Fruit fly (Drosophila melanogaster) whole organism, adult: ENCODE measurements around the gene jvl.

Experiments used
- CG11617 ChIP-seq: fragments of 200-800 bp; sonication (Bioruptor generic); optimal IDR thresholded peaks from 2 replicates; lab custom pipeline; 2017; ENCODE audit warnings: mild to moderate bottlenecking, missing biosample characterization, missing genetic modification reagents, missing genetic modification characterization
- CG12768 ChIP-seq: fragments of 200-800 bp; sonication (Bioruptor generic); optimal IDR thresholded peaks from 2 replicates; lab custom pipeline; 2017; ENCODE audit warnings: missing biosample characterization, missing genetic modification characterization, mild to moderate bottlenecking, moderate library complexity, missing genetic modification reagents
- CG14711 ChIP-seq: fragments of 200-800 bp; sonication (Bioruptor generic); optimal IDR thresholded peaks from 2 replicates; lab custom pipeline; 2018; ENCODE audit warnings: missing biosample characterization, mild to moderate bottlenecking, missing genetic modification characterization, moderate library complexity
- CG1620 ChIP-seq: fragments of 200-800 bp; sonication (Bioruptor generic); optimal IDR thresholded peaks from 2 replicates; lab custom pipeline; 2016; ENCODE audit warnings: missing biosample characterization, missing genetic modification characterization
- CG33017 ChIP-seq: fragments of 200-800 bp; sonication (Bioruptor generic); optimal IDR thresholded peaks from 2 replicates; lab custom pipeline; 2018; ENCODE audit warnings: missing biosample characterization, mild to moderate bottlenecking, missing genetic modification characterization, moderate library complexity
- CG5204 ChIP-seq: fragments of 200-800 bp; sonication (Bioruptor generic); optimal IDR thresholded peaks from 2 replicates; lab custom pipeline; 2016; ENCODE audit warnings: missing biosample characterization, missing genetic modification characterization
- CG7045 ChIP-seq: fragments of 200-800 bp; sonication (Bioruptor generic); optimal IDR thresholded peaks from 2 replicates; lab custom pipeline; 2017; ENCODE audit warnings: missing biosample characterization, mild to moderate bottlenecking, missing genetic modification characterization
- CG7101 ChIP-seq: fragments of 200-800 bp; sonication (Bioruptor generic); optimal IDR thresholded peaks from 2 replicates; lab custom pipeline; 2018; ENCODE audit warnings: missing biosample characterization, mild to moderate bottlenecking, missing genetic modification characterization, moderate library complexity
- Clk ChIP-seq: fragments of 200-800 bp; sonication (Bioruptor generic); optimal IDR thresholded peaks from 2 replicates; lab custom pipeline; 2017; ENCODE audit warnings: missing biosample characterization, missing genetic modification characterization
- Crg-1 ChIP-seq: fragments of 200-800 bp; sonication (Bioruptor generic); optimal IDR thresholded peaks from 2 replicates; lab custom pipeline; 2016; ENCODE audit warnings: missing biosample characterization, missing genetic modification characterization
- Hr96 ChIP-seq: fragments of 200-800 bp; sonication (Bioruptor generic); optimal IDR thresholded peaks from 2 replicates; lab custom pipeline; 2016; ENCODE audit warnings: missing biosample characterization, missing genetic modification characterization
- Mnt ChIP-seq: fragments of 200-800 bp; sonication (Bioruptor generic); optimal IDR thresholded peaks from 2 replicates; lab custom pipeline; 2016; ENCODE audit warnings: missing biosample characterization, mild to moderate bottlenecking, missing genetic modification characterization
- bab1 ChIP-seq: fragments of 200-800 bp; sonication (Bioruptor generic); optimal IDR thresholded peaks from 3 replicates; lab custom pipeline; 2019; ENCODE audit warnings: missing biosample characterization, mild to moderate bottlenecking, missing genetic modification characterization, moderate library complexity
- cic ChIP-seq: fragments of 200-800 bp; sonication (Bioruptor generic); optimal IDR thresholded peaks from 2 replicates; lab custom pipeline; 2017; ENCODE audit warnings: missing biosample characterization, mild to moderate bottlenecking, missing genetic modification characterization, moderate library complexity
- cnc ChIP-seq, 2 experiments: fragments of >200 bp; optimal IDR thresholded peaks; 2 replicates each; lab custom pipeline; 2017
- kay ChIP-seq: fragments of 200-800 bp; sonication (Bioruptor generic); peaks from one replicate; lab custom pipeline; 2016; ENCODE audit warnings: missing biosample characterization, missing genetic modification characterization, borderline replicate concordance
- ovo ChIP-seq: fragments of 200-800 bp; sonication (Bioruptor generic); optimal IDR thresholded peaks from 2 replicates; lab custom pipeline; 2016; ENCODE audit warnings: missing biosample characterization, missing genetic modification characterization
- pad ChIP-seq: fragments of 200-800 bp; sonication (Bioruptor generic); optimal IDR thresholded peaks from 3 replicates; lab custom pipeline; 2017; ENCODE audit warnings: missing biosample characterization, missing genetic modification characterization, mild to moderate bottlenecking, moderate library complexity, missing genetic modification reagents
- tj ChIP-seq: fragments of 200-800 bp; sonication (Bioruptor generic); optimal IDR thresholded peaks from 3 replicates; lab custom pipeline; 2017; ENCODE audit warnings: missing biosample characterization, mild to moderate bottlenecking, missing genetic modification characterization, moderate library complexity
- toe ChIP-seq: fragments of 200-800 bp; sonication (Bioruptor generic); optimal IDR thresholded peaks from 2 replicates; lab custom pipeline; 2016; ENCODE audit warnings: missing biosample characterization, missing genetic modification characterization

Gene jvl

dm6 chr3R:14798626-14799258, 57.4 kb downstream of the jvl start, which contains the start of gene CG14856:
TSS of gene CG14856 (plus strand) at chr3R:14798986.
- TF ChIP-seq Clk (GFP tag; lab: Kevin White, UChicago) (no peak), CG14711 (no peak), kay (GFP tag; lab: Kevin White, UChicago) (no peak), CG33017 (tag; lab: Kevin White, UChicago) (no peak), CG5204 (no peak), CG12768 (GFP tag; lab: Kevin White, UChicago) (no peak), Hr96 (GFP tag; lab: Kevin White, UChicago) (no peak), cic (GFP tag; lab: Kevin White, UChicago) (no peak), CG11617 (GFP tag; lab: Kevin White, UChicago) (no peak), tj (no peak), cnc (optimal IDR thresholded peaks at IDR 0.05; lab: Kevin White, UChicago) (no peak), CG7101 (tag; lab: Kevin White, UChicago) (no peak), bab1 (GFP tag; lab: Kevin White, UChicago) (no peak), Mnt (GFP tag; lab: Kevin White, UChicago) (no peak), ovo (no peak), toe (GFP tag; lab: Kevin White, UChicago) (no peak), pad (GFP tag; lab: Kevin White, UChicago) (no peak), Crg-1 (GFP tag; lab: Kevin White, UChicago) (no peak)

dm6 chr3R:14801407-14801806, 60.0 kb downstream of the jvl start, which contains the start of gene CG14857:
TSS of gene CG14857 (plus strand) at chr3R:14801773.
- peak; percentile 49 for TF ChIP-seq kay (GFP tag; lab: Kevin White, UChicago)
- TF ChIP-seq CG1620 (GFP tag; lab: Kevin White, UChicago): no peak
- peak; percentile 52 for TF ChIP-seq CG12768 (GFP tag; lab: Kevin White, UChicago)
- TF ChIP-seq Mnt (GFP tag; lab: Kevin White, UChicago): peak; percentile 45
- peak; percentile 70 for TF ChIP-seq cic (GFP tag; lab: Kevin White, UChicago)
- TF ChIP-seq CG11617 (GFP tag; lab: Kevin White, UChicago): no peak
- TF ChIP-seq CG33017 (tag; lab: Kevin White, UChicago): peak; percentile 12

dm6 chr3R:14810703-14811102, 69.3 kb downstream of the jvl start:
- TF ChIP-seq Crg-1 (GFP tag; lab: Kevin White, UChicago) (no peak), CG12768 (GFP tag; lab: Kevin White, UChicago) (no peak), cic (GFP tag; lab: Kevin White, UChicago) (peak; percentile 52), CG7045 (no peak)

dm6 chr3R:14817721-14818215, 76.4 kb downstream of the jvl start:
- TF ChIP-seq CG1620 (GFP tag; lab: Kevin White, UChicago) (no peak), tj (peak; percentile 81), ovo (no peak), Clk (GFP tag; lab: Kevin White, UChicago) (no peak), bab1 (GFP tag; lab: Kevin White, UChicago) (peak; percentile 50), cic (GFP tag; lab: Kevin White, UChicago) (peak; percentile 46), toe (GFP tag; lab: Kevin White, UChicago) (peak; percentile 48), Crg-1 (GFP tag; lab: Kevin White, UChicago) (peak; percentile 18), CG5204 (no peak), CG12768 (GFP tag; lab: Kevin White, UChicago) (peak; percentile 54), Hr96 (GFP tag; lab: Kevin White, UChicago) (peak; percentile 50), Mnt (GFP tag; lab: Kevin White, UChicago) (peak; percentile 90), pad (GFP tag; lab: Kevin White, UChicago) (no peak), CG7045 (no peak), CG14711 (no peak), CG33017 (tag; lab: Kevin White, UChicago) (no peak), CG7101 (tag; lab: Kevin White, UChicago) (peak; percentile 24), CG11617 (GFP tag; lab: Kevin White, UChicago) (peak; percentile 7), kay (GFP tag; lab: Kevin White, UChicago) (no peak), cnc (optimal IDR thresholded peaks at IDR 0.05; lab: Kevin White, UChicago) (no peak)

dm6 chr3R:14819711-14820153, 78.3 kb downstream of the jvl start:
- TF ChIP-seq CG7045 (no peak), tj (peak; percentile 21), Clk (GFP tag; lab: Kevin White, UChicago) (no peak), pad (GFP tag; lab: Kevin White, UChicago) (no peak), cnc (optimal IDR thresholded peaks at IDR 0.05; lab: Kevin White, UChicago) (no peak), Mnt (GFP tag; lab: Kevin White, UChicago) (peak; percentile 22)

- TF ChIP-seq cnc (optimal IDR thresholded peaks at IDR 0.05; lab: Kevin White, UChicago) (no peak), cic (GFP tag; lab: Kevin White, UChicago) (no peak), Hr96 (GFP tag; lab: Kevin White, UChicago) (no peak), CG14711 (no peak), Mnt (GFP tag; lab: Kevin White, UChicago) (no peak), CG7045 (no peak), tj (no peak), Crg-1 (GFP tag; lab: Kevin White, UChicago) (no peak), CG11617 (GFP tag; lab: Kevin White, UChicago) (no peak), bab1 (GFP tag; lab: Kevin White, UChicago) (no peak), CG12768 (GFP tag; lab: Kevin White, UChicago) (no peak), toe (GFP tag; lab: Kevin White, UChicago) (no peak), CG33017 (tag; lab: Kevin White, UChicago) (no peak), Clk (GFP tag; lab: Kevin White, UChicago) (no peak), CG7101 (tag; lab: Kevin White, UChicago) (no peak), pad (GFP tag; lab: Kevin White, UChicago) (no peak)
These were observed 79.8 kb downstream of the jvl start for dm6 chr3R:14821175-14821574.
